Worm (Caenorhabditis elegans): Measurements from ENCODE around the gene C27F2.4.

ce11 chrIII:4984444-4985086, 24.5 kb upstream of the C27F2.4 start, which contains the start of gene C27F2.7:
- TF ChIP-seq snpc-4 (tag; optimal IDR thresholded peaks at IDR 0.05) (no peak), ceh-43 (GFP tag; optimal IDR thresholded peaks at IDR 0.05) (no peak), hlh-1 (tag; optimal IDR thresholded peaks at IDR 0.05) (no peak), nhr-12 (tag; optimal IDR thresholded peaks at IDR 0.05) (no peak)
